Fruit fly (Drosophila melanogaster) whole organism, embryonic: Measurements from ENCODE around the gene CG43813.

ENCODE experiments used
- CG13287 ChIP-seq: fragments of 200-800 bp; sonication (Bioruptor generic); IDR thresholded peaks from 2 replicates; pipeline ENCODE4 v1.3.6; 2022; ENCODE audit warnings: missing biosample characterization, missing genetic modification characterization; ENCODE audit not compliant: partially characterized antibody
- CG15514 ChIP-seq: fragments of 200-800 bp; sonication (Bioruptor generic); optimal IDR thresholded peaks from 3 replicates; lab custom pipeline; 2017; ENCODE audit warnings: missing biosample characterization, missing genetic modification characterization, mild to moderate bottlenecking, moderate library complexity, missing genetic modification reagents
- CG18764 ChIP-seq: fragments of 200-800 bp; sonication (Bioruptor generic); optimal IDR thresholded peaks from 3 replicates; lab custom pipeline; 2016; ENCODE audit warnings: missing biosample characterization, missing genetic modification characterization
- CG2129 ChIP-seq: fragments of 200-800 bp; sonication (Bioruptor generic); IDR thresholded peaks from 2 replicates; pipeline ENCODE4 v1.3.6; 2022; ENCODE audit warnings: missing biosample characterization, missing genetic modification characterization; ENCODE audit not compliant: partially characterized antibody
- CG2875 ChIP-seq: fragments of 200-800 bp; sonication (Bioruptor generic); optimal IDR thresholded peaks from 2 replicates; lab custom pipeline; 2017; ENCODE audit warnings: missing biosample characterization, mild to moderate bottlenecking, missing genetic modification characterization, missing genetic modification reagents
- CG32772 ChIP-seq: fragments of 200-800 bp; sonication (Bioruptor generic); IDR thresholded peaks from 2 replicates; pipeline ENCODE4 v1.3.6; 2022; ENCODE audit warnings: missing biosample characterization, missing genetic modification characterization
- CG42726 ChIP-seq: fragments of 200-800 bp; sonication (Bioruptor generic); IDR thresholded peaks from 2 replicates; pipeline ENCODE4 v1.3.6; 2022; ENCODE audit warnings: missing biosample characterization, missing genetic modification characterization; ENCODE audit not compliant: partially characterized antibody
- CG8765 ChIP-seq: fragments of 200-800 bp; sonication (Bioruptor generic); IDR thresholded peaks from 2 replicates; pipeline ENCODE4 v1.3.6; 2022; ENCODE audit warnings: missing biosample characterization, missing genetic modification characterization
- Elba2 ChIP-seq: fragments of 200-800 bp; sonication (Bioruptor generic); optimal IDR thresholded peaks from 3 replicates; lab custom pipeline; 2016; ENCODE audit warnings: missing biosample characterization, missing genetic modification characterization
- HLH3B ChIP-seq: fragments of 200-800 bp; sonication (Bioruptor generic); IDR thresholded peaks from 2 replicates; pipeline ENCODE4 v1.3.6; 2022; ENCODE audit warnings: missing biosample characterization, missing genetic modification characterization
- dpn ChIP-seq, 2 experiments: fragments of 200-800 bp; sonication (Bioruptor generic); optimal IDR thresholded peaks; 3 replicates each; lab custom pipeline; 2016; ENCODE audit warnings: missing biosample characterization in 2 of 2, missing genetic modification characterization in 2 of 2
- rib ChIP-seq: fragments of 200-800 bp; sonication (Bioruptor generic); IDR thresholded peaks from 2 replicates; pipeline ENCODE4 v1.3.6; 2022; ENCODE audit warnings: missing biosample characterization, missing genetic modification characterization
- sisA ChIP-seq: fragments of 200-800 bp; sonication (Bioruptor generic); IDR thresholded peaks from 2 replicates; pipeline ENCODE4 v1.3.6; 2022; ENCODE audit warnings: missing biosample characterization, missing genetic modification characterization

DNA sequence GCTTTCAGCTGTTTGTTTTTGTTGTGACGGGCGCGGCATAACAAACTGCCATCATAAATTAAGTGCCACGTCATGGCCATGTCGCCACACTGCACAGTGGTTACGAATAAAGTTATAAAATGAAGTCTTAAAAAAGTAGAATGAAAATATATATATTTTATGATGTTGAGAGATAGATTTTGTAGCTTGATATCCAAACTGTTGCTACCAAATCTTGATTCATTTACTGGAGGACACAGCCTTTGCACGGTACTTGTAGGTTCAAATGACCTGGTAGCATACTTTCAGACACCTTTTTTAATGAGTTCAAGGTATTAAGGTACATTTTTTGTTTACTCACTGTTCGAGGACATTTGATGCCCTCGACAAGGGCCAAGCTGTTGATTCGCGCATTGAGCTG, 9.9 kb upstream of the CG43813 start:
- TF ChIP-seq sisA (no peak), CG42726 (GFP tag; lab: Robert Waterston, UW) (no peak), CG2129 (no peak), dpn (GFP tag; optimal IDR thresholded peaks at IDR 0.05; lab: Kevin White, UChicago) (no peak), CG8765 (GFP tag; lab: Robert Waterston, UW) (no peak), HLH3B (no peak), CG13287 (GFP tag; lab: Robert Waterston, UW) (no peak), CG18764 (GFP tag; lab: Kevin White, UChicago) (no peak), CG2875 (GFP tag; lab: Kevin White, UChicago) (no peak), rib (GFP tag; lab: Robert Waterston, UW) (no peak), Elba2 (GFP tag; lab: Kevin White, UChicago) (no peak), CG32772 (GFP tag; lab: Robert Waterston, UW) (no peak), CG15514 (GFP tag; lab: Kevin White, UChicago) (peak; percentile 8)
